Worm (Caenorhabditis elegans): ENCODE results near the gene lite-1.
A peak's percentile ranks its signal among the peaks of the same experiment; 100 is the strongest.

lite-1 gene

ce11 chrX:6207687-6208088 is 22.9 kb downstream of the lite-1 start, which contains the start of gene T13C5.6 (continued):
- TF ChIP-seq ets-4 (GFP tag; optimal IDR thresholded peaks at IDR 0.05) (peak; percentile 90), F49E8.2 (tag; optimal IDR thresholded peaks at IDR 0.05; ENCODE audit: insufficient read depth) (no peak), him-1 (tag; optimal IDR thresholded peaks at IDR 0.05) (peak; percentile 49), F33H1.4 (GFP tag; IDR thresholded peaks at IDR 0.05) (peak; percentile 21; the same call in 1 of the 2 replicates), ama-1 (optimal IDR thresholded peaks at IDR 0.05) (no peak), ama-1 (GFP tag; optimal IDR thresholded peaks at IDR 0.05) (peak in 1 of 2 experiments; percentile 85), hmg-1.2 (GFP tag; IDR thresholded peaks at IDR 0.05) (peak; percentile 82), dpff-1 (tag; optimal IDR thresholded peaks at IDR 0.05) (peak; percentile 2), repo-1 (tag; optimal IDR thresholded peaks at IDR 0.05) (peak; percentile 93), ceh-79 (tag; optimal IDR thresholded peaks at IDR 0.05) (peak; percentile 67), Y95B8A.8 (GFP tag; IDR thresholded peaks at IDR 0.05) (0 out of 2 replicates have a peak, but pooled peaks have one; percentile 48), C17E4.6 (GFP tag; IDR thresholded peaks at IDR 0.05) (peak; percentile 26; the same call in 1 of the 2 replicates), F57A8.1 (GFP tag; optimal IDR thresholded peaks at IDR 0.05) (peak; percentile 77), ceh-91 (GFP tag; IDR thresholded peaks at IDR 0.05) (no peak), nhr-90 (tag; optimal IDR thresholded peaks at IDR 0.05) (peak; percentile 91), tlf-1 (GFP tag; optimal IDR thresholded peaks at IDR 0.05) (peak; percentile 72), pbrm-1 (GFP tag; IDR thresholded peaks at IDR 0.05) (peak; percentile 81), let-607 (tag; optimal IDR thresholded peaks at IDR 0.05) (peak; percentile 80 to 84), B0261.1 (tag; optimal IDR thresholded peaks at IDR 0.05) (peak; percentile 92), unc-62 (GFP tag; optimal IDR thresholded peaks at IDR 0.05) (no peak), fkh-3 (tag; optimal IDR thresholded peaks at IDR 0.05) (peak; percentile 76), madf-8 (GFP tag; conservative IDR thresholded peaks at IDR 0.05) (no peak), nfyb-1 (GFP tag; IDR thresholded peaks at IDR 0.05) (peak; percentile 93), lin-35 (GFP tag; optimal IDR thresholded peaks at IDR 0.05) (peak in 1 of 3 experiments; percentile 58), unc-130 (GFP tag; optimal IDR thresholded peaks at IDR 0.05) (peak; percentile 76), snpc-1.1 (tag; optimal IDR thresholded peaks at IDR 0.05; ENCODE audit: insufficient read depth) (no peak), bed-1 (GFP tag; IDR thresholded peaks at IDR 0.05) (peak; percentile 92; the same call in 1 of the 2 replicates), athp-1 (tag; optimal IDR thresholded peaks at IDR 0.05) (peak; percentile 72), ztf-22 (GFP tag; optimal IDR thresholded peaks at IDR 0.05) (peak; percentile 46), B0035.1 (tag; optimal IDR thresholded peaks at IDR 0.05) (peak; percentile 88), ztf-18 (tag; optimal IDR thresholded peaks at IDR 0.05) (peak; percentile 77), mel-28 (tag; optimal IDR thresholded peaks at IDR 0.05; ENCODE audit: borderline replicate concordance) (peak; percentile 70), xnd-1 (tag; optimal IDR thresholded peaks at IDR 0.05) (no peak), tbp1 (GFP tag; optimal IDR thresholded peaks at IDR 0.05) (peak; percentile 92), madf-6 (GFP tag; IDR thresholded peaks at IDR 0.05) (peak; percentile 55; the same call in 1 of the 2 replicates), lir-1 (GFP tag; conservative IDR thresholded peaks at IDR 0.05) (peak; percentile 81), F39B2.1 (GFP tag; IDR thresholded peaks at IDR 0.05) (no peak), ztf-26 (tag; optimal IDR thresholded peaks at IDR 0.05) (peak; percentile 80), hsf-1 (GFP tag; IDR thresholded peaks at IDR 0.05) (0 out of 2 replicates have a peak, but pooled peaks have one; percentile 22), sptf-2 (GFP tag; optimal IDR thresholded peaks at IDR 0.05) (peak; percentile 67), snpc-1.3 (tag; optimal IDR thresholded peaks at IDR 0.05; ENCODE audit: insufficient read depth) (peak; percentile 81), madf-10 (tag; optimal IDR thresholded peaks at IDR 0.05) (peak; percentile 85), hlh-26 (GFP tag; conservative IDR thresholded peaks at IDR 0.05) (0 out of 2 replicates have a peak, but pooled peaks have one; percentile 43), rcor-1 (GFP tag; IDR thresholded peaks at IDR 0.05) (peak; percentile 89), ceh-58 (GFP tag; IDR thresholded peaks at IDR 0.05) (no peak), ccch-3 (GFP tag; optimal IDR thresholded peaks at IDR 0.05) (peak; percentile 63), snpc-4 (GFP tag; optimal IDR thresholded peaks at IDR 0.05) (no peak), snpc-4 (tag; optimal IDR thresholded peaks at IDR 0.05) (peak in 2 of 4 experiments; percentile 71 to 81)

All from whole organism, young adult.